Fruit fly (Drosophila melanogaster) whole organism, embryonic: Measurements from ENCODE around the gene Pgd.

Source experiments
- B-H2 ChIP-seq: fragments of 200-800 bp; sonication (Bioruptor generic); optimal IDR thresholded peaks from 2 replicates; lab custom pipeline; 2018; ENCODE audit warnings: missing biosample characterization, mild to moderate bottlenecking, missing genetic modification characterization
- Bdp1 ChIP-seq: fragments of 200-800 bp; sonication (Bioruptor generic); optimal IDR thresholded peaks from 3 replicates; lab custom pipeline; 2016; ENCODE audit warnings: missing biosample characterization, missing genetic modification characterization
- Bgb ChIP-seq: fragments of 200-800 bp; sonication (Bioruptor generic); IDR thresholded peaks from 2 replicates; pipeline ENCODE4 v1.3.6; 2022; ENCODE audit warnings: missing biosample characterization, missing genetic modification characterization; ENCODE audit not compliant: partially characterized antibody
- CG10267 ChIP-seq: fragments of 200-800 bp; sonication (Bioruptor generic); optimal IDR thresholded peaks from 2 replicates; lab custom pipeline; 2018; ENCODE audit warnings: missing biosample characterization, mild to moderate bottlenecking, missing genetic modification characterization, moderate library complexity
- CG10959 ChIP-seq: fragments of 200-800 bp; sonication (Bioruptor generic); IDR thresholded peaks from 2 replicates; pipeline ENCODE4 v1.3.6; 2022; ENCODE audit warnings: missing biosample characterization, missing genetic modification characterization
- CG11085 ChIP-seq: fragments of 200-800 bp; sonication (Bioruptor generic); IDR thresholded peaks from 2 replicates; pipeline ENCODE4 v1.3.6; 2022; ENCODE audit warnings: missing biosample characterization, missing genetic modification characterization
- CG13424 ChIP-seq: fragments of 200-800 bp; sonication (Bioruptor generic); optimal IDR thresholded peaks from 2 replicates; lab custom pipeline; 2019; ENCODE audit warnings: missing biosample characterization, mild to moderate bottlenecking, missing genetic modification characterization, moderate library complexity
- CG13624 ChIP-seq: fragments of 200-800 bp; sonication (Bioruptor generic); optimal IDR thresholded peaks from 2 replicates; lab custom pipeline; 2016; ENCODE audit warnings: missing biosample characterization, missing genetic modification characterization
- CG14710 ChIP-seq: fragments of 200-800 bp; sonication (Bioruptor generic); optimal IDR thresholded peaks from 3 replicates; lab custom pipeline; 2019; ENCODE audit warnings: missing biosample characterization, mild to moderate bottlenecking, missing genetic modification characterization, moderate library complexity
- CG14860 ChIP-seq: fragments of 200-800 bp; sonication (Bioruptor generic); IDR thresholded peaks from 3 replicates; pipeline ENCODE4 v1.3.6; 2022; ENCODE audit warnings: missing biosample characterization, missing genetic modification characterization; ENCODE audit not compliant: partially characterized antibody
- CG16813 ChIP-seq: fragments of 200-800 bp; sonication (Bioruptor generic); IDR thresholded peaks from 3 replicates; pipeline ENCODE4 v1.3.6; 2022; ENCODE audit warnings: missing biosample characterization, missing genetic modification characterization; ENCODE audit not compliant: partially characterized antibody
- CG17361 ChIP-seq: fragments of 200-800 bp; sonication (Bioruptor generic); IDR thresholded peaks from 3 replicates; pipeline ENCODE4 v1.3.6; 2022; ENCODE audit warnings: missing biosample characterization, missing genetic modification characterization
- CG2116 ChIP-seq: fragments of 200-800 bp; sonication (Bioruptor generic); optimal IDR thresholded peaks from 3 replicates; lab custom pipeline; 2018; ENCODE audit warnings: missing biosample characterization, mild to moderate bottlenecking, missing genetic modification characterization
- CG2120 ChIP-seq: fragments of 200-800 bp; sonication (Bioruptor generic); optimal IDR thresholded peaks from 3 replicates; lab custom pipeline; 2016; ENCODE audit warnings: missing biosample characterization, missing genetic modification characterization
- CG30020 ChIP-seq: fragments of 200-800 bp; optimal IDR thresholded peaks from 2 replicates; lab custom pipeline; 2019; ENCODE audit warnings: missing biosample characterization, mild to moderate bottlenecking, missing genetic modification characterization, moderate library complexity
- CG34224 ChIP-seq: fragments of 200-800 bp; sonication (Bioruptor generic); IDR thresholded peaks from 3 replicates; pipeline ENCODE4 v1.3.6; 2022; ENCODE audit warnings: missing biosample characterization, missing genetic modification characterization; ENCODE audit not compliant: partially characterized antibody
- CG42726 ChIP-seq: fragments of 200-800 bp; sonication (Bioruptor generic); IDR thresholded peaks from 2 replicates; pipeline ENCODE4 v1.3.6; 2022; ENCODE audit warnings: missing biosample characterization, missing genetic modification characterization; ENCODE audit not compliant: partially characterized antibody
- CG4617 ChIP-seq: fragments of 200-800 bp; sonication (Bioruptor generic); optimal IDR thresholded peaks from 3 replicates; lab custom pipeline; 2016; ENCODE audit warnings: missing biosample characterization, missing genetic modification characterization, borderline replicate concordance
- CG6254 ChIP-seq: fragments of 200-800 bp; sonication (Bioruptor generic); optimal IDR thresholded peaks from 3 replicates; lab custom pipeline; 2017; ENCODE audit warnings: mild to moderate bottlenecking, missing biosample characterization, missing genetic modification reagents, missing genetic modification characterization
- CG7786 ChIP-seq: fragments of 200-800 bp; sonication (Bioruptor generic); optimal IDR thresholded peaks from 2 replicates; lab custom pipeline; 2016; ENCODE audit warnings: missing biosample characterization, missing genetic modification characterization
- CG9797 ChIP-seq: fragments of 200-800 bp; sonication (Bioruptor generic); optimal IDR thresholded peaks from 3 replicates; lab custom pipeline; 2018; ENCODE audit warnings: missing biosample characterization, mild to moderate bottlenecking, missing genetic modification characterization
- Dll ChIP-seq: fragments of 200-800 bp; sonication (Bioruptor generic); IDR thresholded peaks from 4 replicates; pipeline ENCODE4 v1.3.6; 2022; ENCODE audit warnings: missing biosample characterization, missing genetic modification characterization; ENCODE audit not compliant: partially characterized antibody
- Doc3 ChIP-seq: fragments of 200-800 bp; sonication (Bioruptor generic); IDR thresholded peaks from 3 replicates; pipeline ENCODE4 v1.3.6; 2022; ENCODE audit warnings: missing biosample characterization, missing genetic modification characterization; ENCODE audit not compliant: partially characterized antibody
- Dref ChIP-seq: fragments of 200-800 bp; sonication (Bioruptor generic); IDR thresholded peaks from 2 replicates; pipeline ENCODE4 v1.3.6; 2022; ENCODE audit warnings: missing biosample characterization, missing genetic modification characterization
- Fer1 ChIP-seq: fragments of 200-800 bp; sonication (Bioruptor generic); optimal IDR thresholded peaks from 2 replicates; lab custom pipeline; 2017; ENCODE audit warnings: missing biosample characterization, mild to moderate bottlenecking, missing genetic modification characterization
- MBD-R2 ChIP-seq: fragments of 200-800 bp; sonication (Bioruptor generic); IDR thresholded peaks from 2 replicates; pipeline ENCODE4 v1.3.6; 2022; ENCODE audit warnings: missing biosample characterization, missing genetic modification characterization
- Scr ChIP-seq: fragments of 200-800 bp; sonication (Bioruptor generic); IDR thresholded peaks from 2 replicates; pipeline ENCODE4 v1.3.6; 2022; ENCODE audit warnings: missing biosample characterization, missing genetic modification characterization; ENCODE audit not compliant: partially characterized antibody
- Side ChIP-seq: fragments of 200-800 bp; sonication (Bioruptor generic); optimal IDR thresholded peaks from 2 replicates; lab custom pipeline; 2016; ENCODE audit warnings: missing biosample characterization, missing genetic modification characterization
- ato ChIP-seq: fragments of 200-800 bp; sonication (Bioruptor generic); IDR thresholded peaks from 2 replicates; pipeline ENCODE4 v1.3.6; 2022; ENCODE audit warnings: missing biosample characterization, missing genetic modification characterization; ENCODE audit not compliant: partially characterized antibody
- bbx ChIP-seq: fragments of 200-800 bp; sonication (Bioruptor generic); IDR thresholded peaks from 2 replicates; pipeline ENCODE4 v1.3.6; 2022; ENCODE audit warnings: missing biosample characterization, missing genetic modification characterization; ENCODE audit not compliant: partially characterized antibody
- bcd ChIP-seq: fragments of 200-800 bp; sonication (Bioruptor generic); optimal IDR thresholded peaks from 2 replicates; lab custom pipeline; 2017; ENCODE audit warnings: missing biosample characterization, mild to moderate bottlenecking, missing genetic modification characterization
- exex ChIP-seq: fragments of 200-800 bp; sonication (Bioruptor generic); optimal IDR thresholded peaks from 4 replicates; lab custom pipeline; 2018; ENCODE audit warnings: missing biosample characterization, mild to moderate bottlenecking, missing genetic modification characterization, moderate library complexity
- grau ChIP-seq: fragments of 200-800 bp; optimal IDR thresholded peaks from 3 replicates; lab custom pipeline; 2019; ENCODE audit warnings: missing biosample characterization, mild to moderate bottlenecking, missing genetic modification characterization, moderate library complexity
- hbn ChIP-seq: fragments of 200-800 bp; sonication (Bioruptor generic); IDR thresholded peaks from 2 replicates; pipeline ENCODE4 v1.3.6; 2022; ENCODE audit warnings: missing biosample characterization, missing genetic modification characterization; ENCODE audit not compliant: partially characterized antibody
- ind ChIP-seq: fragments of 200-800 bp; sonication (Bioruptor generic); optimal IDR thresholded peaks from 3 replicates; lab custom pipeline; 2016; ENCODE audit warnings: missing biosample characterization, missing genetic modification characterization
- inv ChIP-seq: fragments of 200-800 bp; sonication (Bioruptor generic); IDR thresholded peaks from 2 replicates; pipeline ENCODE4 v1.3.6; 2022; ENCODE audit warnings: missing biosample characterization, missing genetic modification characterization; ENCODE audit not compliant: partially characterized antibody
- knrl ChIP-seq: fragments of 200-800 bp; sonication (Bioruptor generic); IDR thresholded peaks from 3 replicates; pipeline ENCODE4 v1.3.6; 2022; ENCODE audit warnings: missing biosample characterization, missing genetic modification characterization; ENCODE audit not compliant: partially characterized antibody
- onecut ChIP-seq: fragments of 200-800 bp; sonication (Bioruptor generic); IDR thresholded peaks from 2 replicates; pipeline ENCODE4 v1.3.6; 2022; ENCODE audit warnings: missing biosample characterization, missing genetic modification characterization
- pita ChIP-seq: fragments of 200-800 bp; sonication (Bioruptor generic); optimal IDR thresholded peaks from 2 replicates; lab custom pipeline; 2017; ENCODE audit warnings: missing biosample characterization, mild to moderate bottlenecking, missing genetic modification characterization
- row ChIP-seq: fragments of 200-800 bp; sonication (Bioruptor generic); IDR thresholded peaks from 3 replicates; pipeline ENCODE4 v1.3.6; 2022; ENCODE audit warnings: missing biosample characterization, missing genetic modification characterization
- schlank ChIP-seq: fragments of 200-800 bp; sonication (Bioruptor generic); optimal IDR thresholded peaks from 2 replicates; lab custom pipeline; 2018; ENCODE audit warnings: missing biosample characterization, mild to moderate bottlenecking, missing genetic modification characterization
- sens ChIP-seq: fragments of 200-800 bp; sonication (Bioruptor generic); peaks from one replicate; lab custom pipeline; 2016; ENCODE audit warnings: missing biosample characterization, missing genetic modification characterization
- sim ChIP-seq: fragments of 200-800 bp; sonication (Bioruptor generic); IDR thresholded peaks from 2 replicates; pipeline ENCODE4 v1.3.6; 2022; ENCODE audit warnings: missing biosample characterization, missing genetic modification characterization
- trem ChIP-seq: fragments of 200-800 bp; optimal IDR thresholded peaks from 3 replicates; lab custom pipeline; 2019; ENCODE audit warnings: missing biosample characterization, mild to moderate bottlenecking, missing genetic modification characterization, moderate library complexity
- unc-4 ChIP-seq: fragments of 200-800 bp; sonication (Bioruptor generic); IDR thresholded peaks from 2 replicates; pipeline ENCODE4 v1.3.6; 2022; ENCODE audit warnings: missing biosample characterization, missing genetic modification characterization; ENCODE audit not compliant: partially characterized antibody
- unpg ChIP-seq: fragments of 200-800 bp; sonication (Bioruptor generic); optimal IDR thresholded peaks from 3 replicates; lab custom pipeline; 2018; ENCODE audit warnings: missing biosample characterization, mild to moderate bottlenecking, missing genetic modification characterization, moderate library complexity
- vfl ChIP-seq: fragments of 200-800 bp; sonication (Bioruptor generic); optimal IDR thresholded peaks from 2 replicates; lab custom pipeline; 2016; ENCODE audit warnings: missing biosample characterization, missing genetic modification characterization
- vnd ChIP-seq: fragments of 200-800 bp; sonication (Bioruptor generic); IDR thresholded peaks from 3 replicates; pipeline ENCODE4 v1.3.6; 2022; ENCODE audit warnings: missing biosample characterization, missing genetic modification characterization; ENCODE audit not compliant: partially characterized antibody

The Pgd gene

DNA sequence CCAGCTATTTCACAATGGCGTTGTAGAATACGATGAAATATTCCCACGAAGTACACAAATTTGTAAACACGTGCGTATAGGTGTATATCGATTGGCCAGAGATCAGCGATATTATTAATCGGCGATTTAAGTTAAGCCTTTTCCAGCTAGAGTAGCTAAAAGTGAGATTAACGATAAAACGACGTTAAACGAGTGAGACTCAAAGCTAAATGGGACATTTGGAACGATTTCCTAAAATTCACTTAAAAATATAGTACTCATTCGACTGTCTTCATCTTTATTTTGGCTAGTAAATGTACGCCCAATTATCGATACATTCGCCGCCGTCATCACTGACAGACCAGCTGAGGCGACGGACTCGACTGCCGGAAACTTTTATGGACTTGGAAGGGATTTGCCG lies 39.6 kb downstream of the Pgd start, which contains the start of the genes Nmd3 and CG17776 (continued):
- peak; percentile 72; the same call in 1 of the 2 replicates for TF ChIP-seq MBD-R2 (GFP tag; lab: Robert Waterston, UW)
- peak; percentile 13 for TF ChIP-seq exex (tag; lab: Kevin White, UChicago)
- TF ChIP-seq hbn (GFP tag; lab: Robert Waterston, UW) = peak; percentile 63
- peak; percentile 73 for TF ChIP-seq Scr (GFP tag; lab: Robert Waterston, UW)
- 0 out of 2 replicates have a peak, but pooled peaks have one; percentile 6 for TF ChIP-seq onecut (GFP tag; lab: Robert Waterston, UW)
- peak; percentile 8 for TF ChIP-seq CG30020 (tag; lab: Kevin White, UChicago)
- TF ChIP-seq pita (GFP tag; lab: Kevin White, UChicago) = no peak
- TF ChIP-seq CG10267 (tag; lab: Kevin White, UChicago) = peak; percentile 17
- peak; percentile 83 for TF ChIP-seq CG34224
- peak; percentile 78 for TF ChIP-seq CG14860
- TF ChIP-seq Dll (GFP tag; lab: Robert Waterston, UW) = peak; percentile 79
- peak; percentile 4 for TF ChIP-seq CG9797 (GFP tag; lab: Kevin White, UChicago)
- peak; percentile 69 for TF ChIP-seq unc-4 (GFP tag; lab: Robert Waterston, UW)
- TF ChIP-seq CG2120 (GFP tag; lab: Kevin White, UChicago) = peak; percentile 35
- no peak for TF ChIP-seq B-H2 (GFP tag; lab: Kevin White, UChicago)
- TF ChIP-seq CG6254 = peak; percentile 40
- peak; percentile 28 for TF ChIP-seq Bdp1
- peak; percentile 61 for TF ChIP-seq Bgb (GFP tag; lab: Robert Waterston, UW)
- peak; percentile 11 for TF ChIP-seq Side (GFP tag; lab: Kevin White, UChicago)
- TF ChIP-seq sens (GFP tag; lab: Kevin White, UChicago) = peak; percentile 50
- TF ChIP-seq CG11085 = no peak
- TF ChIP-seq trem = peak; percentile 43
- no peak for TF ChIP-seq CG17361
- peak; percentile 49 for TF ChIP-seq Fer1 (GFP tag; lab: Kevin White, UChicago)
- no peak for TF ChIP-seq unpg
- peak; percentile 44; the same call in 1 of the 2 replicates for TF ChIP-seq ato (GFP tag; lab: Robert Waterston, UW)
- peak; percentile 5 for TF ChIP-seq CG13424 (tag; lab: Kevin White, UChicago)
- peak; percentile 66 for TF ChIP-seq row
- TF ChIP-seq sim (GFP tag; lab: Robert Waterston, UW) = no peak
- TF ChIP-seq CG7786 (GFP tag; lab: Kevin White, UChicago) = peak; percentile 17
- TF ChIP-seq schlank = no peak
- TF ChIP-seq knrl (GFP tag; lab: Robert Waterston, UW) = peak; percentile 58; the same call in 2 of the 3 replicates
- peak; percentile 74 for TF ChIP-seq CG16813 (GFP tag; lab: Robert Waterston, UW)
- TF ChIP-seq CG4617 (GFP tag; lab: Kevin White, UChicago) = peak; percentile 26
- no peak for TF ChIP-seq ind (GFP tag; lab: Kevin White, UChicago)
- TF ChIP-seq vnd (GFP tag; lab: Robert Waterston, UW) = peak; percentile 83
- TF ChIP-seq CG14710 (tag; lab: Kevin White, UChicago) = peak; percentile 45
- TF ChIP-seq bcd (GFP tag; lab: Kevin White, UChicago) = peak; percentile 33
- TF ChIP-seq CG10959 = no peak
- TF ChIP-seq grau (tag; lab: Kevin White, UChicago) = peak; percentile 17
- no peak for TF ChIP-seq CG42726
- TF ChIP-seq Dref (GFP tag; lab: Robert Waterston, UW) = peak; percentile 73
- peak; percentile 46 for TF ChIP-seq CG13624 (GFP tag; lab: Kevin White, UChicago)
- peak; percentile 77 for TF ChIP-seq CG2116 (GFP tag; lab: Kevin White, UChicago)
- TF ChIP-seq bbx (GFP tag; lab: Robert Waterston, UW) = peak; percentile 37; the same call in 1 of the 2 replicates
- no peak for TF ChIP-seq vfl (GFP tag; lab: Kevin White, UChicago)
- peak; percentile 58; the same call in 1 of the 3 replicates for TF ChIP-seq Doc3 (GFP tag; lab: Robert Waterston, UW)
- peak; percentile 51 for TF ChIP-seq inv (GFP tag; lab: Robert Waterston, UW)
